Fruit fly (Drosophila melanogaster) whole organism, embryonic: Measurements from ENCODE around the gene RanGAP.

Experiments
- Blimp-1 ChIP-seq: fragments of 200-800 bp; sonication (Bioruptor generic); optimal IDR thresholded peaks from 3 replicates; lab custom pipeline; 2018; ENCODE audit warnings: missing biosample characterization, missing genetic modification characterization, mild to moderate bottlenecking, moderate library complexity, missing genetic modification reagents
- CG1024 ChIP-seq: fragments of 200-800 bp; sonication (Bioruptor generic); IDR thresholded peaks from 2 replicates; pipeline ENCODE4 v1.3.6; 2022; ENCODE audit warnings: missing biosample characterization, missing genetic modification characterization
- CG10565 ChIP-seq: fragments of 200-800 bp; sonication (Bioruptor generic); optimal IDR thresholded peaks from 3 replicates; lab custom pipeline; 2016; ENCODE audit warnings: missing biosample characterization, mild to moderate bottlenecking, missing genetic modification characterization
- CG12299 ChIP-seq: fragments of 200-800 bp; sonication (Bioruptor generic); optimal IDR thresholded peaks from 2 replicates; lab custom pipeline; 2018; ENCODE audit warnings: missing biosample characterization, mild to moderate bottlenecking, missing genetic modification characterization
- CG13287 ChIP-seq: fragments of 200-800 bp; sonication (Bioruptor generic); IDR thresholded peaks from 2 replicates; pipeline ENCODE4 v1.3.6; 2022; ENCODE audit warnings: missing biosample characterization, missing genetic modification characterization; ENCODE audit not compliant: partially characterized antibody
- CG15011 ChIP-seq: fragments of 200-800 bp; sonication (Bioruptor generic); optimal IDR thresholded peaks from 3 replicates; lab custom pipeline; 2018; ENCODE audit warnings: missing biosample characterization, mild to moderate bottlenecking, missing genetic modification characterization
- CG1647 ChIP-seq: fragments of 200-800 bp; sonication (Bioruptor generic); optimal IDR thresholded peaks from 3 replicates; lab custom pipeline; 2016; ENCODE audit warnings: missing biosample characterization, missing genetic modification characterization
- CG16779 ChIP-seq: fragments of 200-800 bp; sonication (Bioruptor generic); IDR thresholded peaks from 2 replicates; pipeline ENCODE4 v1.3.6; 2022; ENCODE audit warnings: missing biosample characterization, missing genetic modification characterization
- CG17328 ChIP-seq: fragments of 200-800 bp; sonication (Bioruptor generic); IDR thresholded peaks from 2 replicates; pipeline ENCODE4 v1.3.6; 2022; ENCODE audit warnings: missing biosample characterization, missing genetic modification characterization
- CG33213 ChIP-seq: fragments of 200-800 bp; sonication (Bioruptor generic); optimal IDR thresholded peaks from 3 replicates; lab custom pipeline; 2016; ENCODE audit warnings: missing biosample characterization, missing genetic modification characterization
- CG4404 ChIP-seq: fragments of 200-800 bp; sonication (Bioruptor generic); IDR thresholded peaks from 2 replicates; pipeline ENCODE4 v1.3.6; 2022; ENCODE audit warnings: missing biosample characterization, missing genetic modification characterization
- CG6272 ChIP-seq: fragments of 200-800 bp; sonication (Bioruptor generic); IDR thresholded peaks from 2 replicates; pipeline ENCODE4 v1.3.6; 2022; ENCODE audit warnings: missing biosample characterization, missing genetic modification characterization
- CG7556 ChIP-seq: fragments of 200-800 bp; sonication (Bioruptor generic); optimal IDR thresholded peaks from 2 replicates; lab custom pipeline; 2017; ENCODE audit warnings: missing biosample characterization, mild to moderate bottlenecking, missing genetic modification characterization
- D19B ChIP-seq: fragments of 200-800 bp; sonication (Bioruptor generic); optimal IDR thresholded peaks from 2 replicates; lab custom pipeline; 2017; ENCODE audit warnings: missing biosample characterization, mild to moderate bottlenecking, missing genetic modification characterization
- Dll ChIP-seq: fragments of 200-800 bp; sonication (Bioruptor generic); IDR thresholded peaks from 4 replicates; pipeline ENCODE4 v1.3.6; 2022; ENCODE audit warnings: missing biosample characterization, missing genetic modification characterization; ENCODE audit not compliant: partially characterized antibody
- Ets65A ChIP-seq: fragments of 200-800 bp; sonication (Bioruptor generic); peaks from one replicate; lab custom pipeline; 2016; ENCODE audit warnings: missing biosample characterization, missing genetic modification characterization
- Gug ChIP-seq: fragments of 200-800 bp; sonication (Bioruptor generic); IDR thresholded peaks from 4 replicates; pipeline ENCODE4 v1.3.6; 2022; ENCODE audit warnings: missing biosample characterization, missing genetic modification characterization
- MBD-R2 ChIP-seq: fragments of 200-800 bp; sonication (Bioruptor generic); IDR thresholded peaks from 2 replicates; pipeline ENCODE4 v1.3.6; 2022; ENCODE audit warnings: missing biosample characterization, missing genetic modification characterization
- Mad ChIP-seq: fragments of 200-800 bp; sonication (Bioruptor generic); optimal IDR thresholded peaks from 2 replicates; lab custom pipeline; 2016; ENCODE audit warnings: missing biosample characterization, missing genetic modification characterization
- Meics ChIP-seq: fragments of 200-800 bp; sonication (Bioruptor generic); optimal IDR thresholded peaks from 2 replicates; lab custom pipeline; 2017; ENCODE audit warnings: missing biosample characterization, mild to moderate bottlenecking, missing genetic modification characterization
- NC2α ChIP-seq: fragments of 200-800 bp; sonication (Bioruptor generic); optimal IDR thresholded peaks from 2 replicates; lab custom pipeline; 2016; ENCODE audit warnings: missing biosample characterization, missing genetic modification characterization
- NK7.1 ChIP-seq: fragments of 200-800 bp; sonication (Bioruptor generic); optimal IDR thresholded peaks from 3 replicates; lab custom pipeline; 2016; ENCODE audit warnings: missing biosample characterization, missing genetic modification characterization
- Neu2 ChIP-seq: fragments of 200-800 bp; sonication (Bioruptor generic); optimal IDR thresholded peaks from 3 replicates; lab custom pipeline; 2016; ENCODE audit warnings: missing biosample characterization, missing genetic modification characterization, borderline replicate concordance
- Poxn ChIP-seq: fragments of 200-800 bp; sonication (Bioruptor generic); IDR thresholded peaks from 2 replicates; pipeline ENCODE4 v1.3.6; 2022; ENCODE audit warnings: missing biosample characterization, missing genetic modification characterization
- Side ChIP-seq: fragments of 200-800 bp; sonication (Bioruptor generic); optimal IDR thresholded peaks from 2 replicates; lab custom pipeline; 2016; ENCODE audit warnings: missing biosample characterization, missing genetic modification characterization
- Six4 ChIP-seq: fragments of 200-800 bp; sonication (Bioruptor generic); optimal IDR thresholded peaks from 2 replicates; lab custom pipeline; 2016; ENCODE audit warnings: missing biosample characterization, missing genetic modification characterization
- Sox100B ChIP-seq: fragments of 200-800 bp; sonication (Bioruptor generic); optimal IDR thresholded peaks from 3 replicates; lab custom pipeline; 2018; ENCODE audit warnings: missing biosample characterization, mild to moderate bottlenecking, missing genetic modification characterization
- Sry-δ ChIP-seq: fragments of 200-800 bp; sonication (Bioruptor generic); optimal IDR thresholded peaks from 2 replicates; lab custom pipeline; 2016; ENCODE audit warnings: missing biosample characterization, missing genetic modification characterization
- TFAM ChIP-seq: fragments of 200-800 bp; sonication (Bioruptor generic); optimal IDR thresholded peaks from 2 replicates; lab custom pipeline; 2017; ENCODE audit warnings: missing biosample characterization, missing genetic modification characterization, inconsistent platforms
- ap ChIP-seq: fragments of 200-800 bp; sonication (Bioruptor generic); IDR thresholded peaks from 2 replicates; pipeline ENCODE4 v1.3.6; 2022; ENCODE audit warnings: missing biosample characterization, missing genetic modification characterization
- bab2 ChIP-seq: fragments of 200-800 bp; sonication (Bioruptor generic); optimal IDR thresholded peaks from 2 replicates; lab custom pipeline; 2016; ENCODE audit warnings: missing biosample characterization, missing genetic modification characterization
- cas ChIP-seq: fragments of 200-800 bp; sonication (Bioruptor generic); IDR thresholded peaks from 2 replicates; pipeline ENCODE4 v1.3.6; 2022; ENCODE audit warnings: missing biosample characterization, missing genetic modification characterization
- chinmo ChIP-seq: fragments of 200-800 bp; sonication (Bioruptor generic); IDR thresholded peaks from 4 replicates; pipeline ENCODE4 v1.3.6; 2022; ENCODE audit warnings: missing biosample characterization, missing genetic modification characterization; ENCODE audit not compliant: partially characterized antibody
- da ChIP-seq: fragments of 200-800 bp; sonication (Bioruptor generic); optimal IDR thresholded peaks from 2 replicates; lab custom pipeline; 2016; ENCODE audit warnings: missing biosample characterization, missing genetic modification characterization
- danr ChIP-seq: fragments of 200-800 bp; sonication (Bioruptor generic); IDR thresholded peaks from 2 replicates; pipeline ENCODE4 v1.3.6; 2022; ENCODE audit warnings: missing biosample characterization, missing genetic modification characterization
- dpn ChIP-seq, 2 experiments: fragments of 200-800 bp; sonication (Bioruptor generic); optimal IDR thresholded peaks; 3 replicates each; lab custom pipeline; 2016; ENCODE audit warnings: missing biosample characterization in 2 of 2, missing genetic modification characterization in 2 of 2
- dysf ChIP-seq: fragments of 200-800 bp; sonication (Bioruptor generic); IDR thresholded peaks from 3 replicates; pipeline ENCODE4 v1.3.6; 2022; ENCODE audit warnings: missing biosample characterization, missing genetic modification characterization
- gcm ChIP-seq: fragments of 200-800 bp; sonication (Bioruptor generic); optimal IDR thresholded peaks from 2 replicates; lab custom pipeline; 2019; ENCODE audit warnings: missing biosample characterization, mild to moderate bottlenecking, missing genetic modification characterization, moderate library complexity
- gem ChIP-seq: fragments of 200-800 bp; sonication (Bioruptor generic); optimal IDR thresholded peaks from 2 replicates; lab custom pipeline; 2019; ENCODE audit warnings: missing biosample characterization, mild to moderate bottlenecking, missing genetic modification characterization, moderate library complexity
- h ChIP-seq: fragments of >200 bp; optimal IDR thresholded peaks from 2 replicates; lab custom pipeline; 2017
- kay ChIP-seq: fragments of 200-800 bp; sonication (Bioruptor generic); optimal IDR thresholded peaks from 2 replicates; lab custom pipeline; 2016; ENCODE audit warnings: missing biosample characterization, missing genetic modification characterization
- lov ChIP-seq, 2 experiments: fragments of 200-800 bp in 1 of 2; fragments of >200 bp in 1 of 2; sonication (Bioruptor generic) in 1 of 2; IDR thresholded peaks in 1 of 2; optimal IDR thresholded peaks in 1 of 2; 2 replicates in 1 of 2; 3 replicates in 1 of 2; pipeline versions ENCODE4 v1.3.6 to Lab custom; 2017 to 2022; ENCODE audit warnings: missing biosample characterization in 1 of 2, missing genetic modification characterization in 1 of 2
- psq ChIP-seq: fragments of 200-800 bp; sonication (Bioruptor generic); optimal IDR thresholded peaks from 2 replicates; lab custom pipeline; 2017; ENCODE audit warnings: missing biosample characterization, missing genetic modification characterization
- sens-2 ChIP-seq: fragments of 200-800 bp; sonication (Bioruptor generic); IDR thresholded peaks from 2 replicates; pipeline ENCODE4 v1.3.6; 2022; ENCODE audit warnings: missing biosample characterization, missing genetic modification characterization
- seq ChIP-seq: fragments of 200-800 bp; sonication (Bioruptor generic); IDR thresholded peaks from 2 replicates; pipeline ENCODE4 v1.3.6; 2022; ENCODE audit warnings: missing biosample characterization, missing genetic modification characterization
- stwl ChIP-seq: fragments of 200-800 bp; sonication (Bioruptor generic); optimal IDR thresholded peaks from 3 replicates; lab custom pipeline; 2018; ENCODE audit warnings: missing biosample characterization, mild to moderate bottlenecking, missing genetic modification characterization, moderate library complexity
- tll ChIP-seq, 2 experiments: fragments of 200-800 bp in 1 of 2; fragments of >200 bp in 1 of 2; sonication (Bioruptor generic) in 1 of 2; optimal IDR thresholded peaks; 2 replicates each; lab custom pipeline; 2017 to 2019; ENCODE audit warnings: missing biosample characterization in 2 of 2, missing genetic modification characterization in 2 of 2, mild to moderate bottlenecking in 1 of 2, moderate library complexity in 1 of 2
- trem ChIP-seq: fragments of 200-800 bp; optimal IDR thresholded peaks from 3 replicates; lab custom pipeline; 2019; ENCODE audit warnings: missing biosample characterization, mild to moderate bottlenecking, missing genetic modification characterization, moderate library complexity
- vfl ChIP-seq: fragments of 200-800 bp; sonication (Bioruptor generic); optimal IDR thresholded peaks from 2 replicates; lab custom pipeline; 2016; ENCODE audit warnings: missing biosample characterization, missing genetic modification characterization
- yki ChIP-seq: fragments of >200 bp; optimal IDR thresholded peaks from 3 replicates; lab custom pipeline; 2018
- zfh2 ChIP-seq: fragments of 200-800 bp; sonication (Bioruptor generic); optimal IDR thresholded peaks from 2 replicates; lab custom pipeline; 2016; ENCODE audit warnings: missing biosample characterization, missing genetic modification characterization

The RanGAP gene

DNA sequence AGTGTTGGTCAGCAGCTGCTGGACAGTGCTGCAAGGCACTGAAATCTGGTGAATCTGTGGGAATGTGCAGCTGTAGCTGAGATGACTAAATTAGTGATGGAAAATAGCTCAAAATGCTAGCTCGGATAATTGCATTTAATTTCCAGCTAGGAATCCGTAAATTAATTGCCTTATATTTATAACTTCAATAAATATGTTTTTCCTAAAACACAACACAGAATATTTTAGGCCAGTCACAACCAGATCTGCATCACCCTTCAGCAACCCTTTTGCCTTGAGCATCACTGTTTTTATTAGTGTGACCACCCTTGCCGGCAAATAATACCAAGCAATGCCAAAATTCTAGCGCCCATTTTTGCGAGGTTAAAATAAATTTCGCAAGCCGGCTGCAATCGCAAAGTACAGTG is 3.0 kb downstream of the RanGAP start, which contains the start of gene Hs2st (continued):
- TF ChIP-seq lov (optimal IDR thresholded peaks at IDR 0.05; lab: Kevin White, UChicago): no peak
- TF ChIP-seq lov (GFP tag; IDR thresholded peaks at IDR 0.05; lab: Robert Waterston, UW): peak; percentile 77
- peak; percentile 96 to 97 for TF ChIP-seq dpn (GFP tag; optimal IDR thresholded peaks at IDR 0.05; lab: Kevin White, UChicago)
- TF ChIP-seq TFAM (GFP tag; lab: Kevin White, UChicago): no peak
- peak; percentile 100 for TF ChIP-seq Ets65A (GFP tag; lab: Kevin White, UChicago)
- TF ChIP-seq trem: peak; percentile 83
- TF ChIP-seq Dll (GFP tag; lab: Robert Waterston, UW): peak; percentile 47; the same call in 2 of the 4 replicates
- TF ChIP-seq h: no peak
- TF ChIP-seq Side (GFP tag; lab: Kevin White, UChicago): peak; percentile 91
- TF ChIP-seq MBD-R2 (GFP tag; lab: Robert Waterston, UW): peak; percentile 98
- TF ChIP-seq CG6272 (GFP tag; lab: Robert Waterston, UW): peak; percentile 95
- peak; percentile 95 for TF ChIP-seq Mad
- peak; percentile 59; the same call in 1 of the 2 replicates for TF ChIP-seq CG1024 (GFP tag; lab: Robert Waterston, UW)
- peak; percentile 89 for TF ChIP-seq cas
- TF ChIP-seq CG15011: peak; percentile 80
- TF ChIP-seq yki: no peak
- peak; percentile 88 for TF ChIP-seq CG17328
- TF ChIP-seq seq (GFP tag; lab: Robert Waterston, UW): peak; percentile 86
- TF ChIP-seq NC2α (GFP tag; lab: Kevin White, UChicago): peak; percentile 58
- peak; percentile 83 for TF ChIP-seq Blimp-1 (GFP tag; lab: Kevin White, UChicago)
- peak; percentile 95 for TF ChIP-seq vfl (GFP tag; lab: Kevin White, UChicago)
- no peak for TF ChIP-seq Sox100B (GFP tag; lab: Kevin White, UChicago)
- TF ChIP-seq psq: peak; percentile 83
- TF ChIP-seq ap (GFP tag; lab: Robert Waterston, UW): peak; percentile 80
- TF ChIP-seq CG16779 (GFP tag; lab: Robert Waterston, UW): peak; percentile 83
- peak; percentile 91 for TF ChIP-seq kay
- TF ChIP-seq danr: peak; percentile 89
- TF ChIP-seq da (GFP tag; lab: Kevin White, UChicago): peak; percentile 94
- TF ChIP-seq Meics (GFP tag; lab: Kevin White, UChicago): peak; percentile 88
- TF ChIP-seq Poxn (GFP tag; lab: Robert Waterston, UW): peak; percentile 91
- TF ChIP-seq sens-2 (GFP tag; lab: Robert Waterston, UW): peak; percentile 76
- peak; percentile 88 for TF ChIP-seq CG7556 (GFP tag; lab: Kevin White, UChicago)
- peak; percentile 50 to 94 for TF ChIP-seq tll (GFP tag; optimal IDR thresholded peaks at IDR 0.05; lab: Kevin White, UChicago)
- peak; percentile 83 for TF ChIP-seq NK7.1
- peak; percentile 72 for TF ChIP-seq CG10565 (GFP tag; lab: Kevin White, UChicago)
- TF ChIP-seq dysf (GFP tag; lab: Robert Waterston, UW): peak; percentile 94
- TF ChIP-seq gem (tag; lab: Kevin White, UChicago): peak; percentile 94
- peak; percentile 92 for TF ChIP-seq CG1647 (GFP tag; lab: Kevin White, UChicago)
- peak; percentile 81 for TF ChIP-seq CG12299
- TF ChIP-seq gcm (GFP tag; lab: Kevin White, UChicago): no peak
- TF ChIP-seq zfh2: peak; percentile 98
- TF ChIP-seq Gug (GFP tag; lab: Robert Waterston, UW): peak; percentile 93
- TF ChIP-seq stwl (tag; lab: Kevin White, UChicago): peak; percentile 89
- TF ChIP-seq CG13287 (GFP tag; lab: Robert Waterston, UW): peak; percentile 62
- peak; percentile 90 for TF ChIP-seq Six4
- peak; percentile 80 for TF ChIP-seq D19B (GFP tag; lab: Kevin White, UChicago)
- TF ChIP-seq CG33213 (GFP tag; lab: Kevin White, UChicago): peak; percentile 93
- peak; percentile 82 for TF ChIP-seq Sry-δ (GFP tag; lab: Kevin White, UChicago)
- peak; percentile 72 for TF ChIP-seq Neu2 (GFP tag; lab: Kevin White, UChicago)
- TF ChIP-seq CG4404 (GFP tag; lab: Robert Waterston, UW): peak; percentile 96
- TF ChIP-seq bab2: peak; percentile 96
- TF ChIP-seq chinmo: peak; percentile 79; the same call in 3 of the 4 replicates
